Fruit fly (Drosophila melanogaster): ENCODE results near the gene CG44475.

Gene CG44475

DNA sequence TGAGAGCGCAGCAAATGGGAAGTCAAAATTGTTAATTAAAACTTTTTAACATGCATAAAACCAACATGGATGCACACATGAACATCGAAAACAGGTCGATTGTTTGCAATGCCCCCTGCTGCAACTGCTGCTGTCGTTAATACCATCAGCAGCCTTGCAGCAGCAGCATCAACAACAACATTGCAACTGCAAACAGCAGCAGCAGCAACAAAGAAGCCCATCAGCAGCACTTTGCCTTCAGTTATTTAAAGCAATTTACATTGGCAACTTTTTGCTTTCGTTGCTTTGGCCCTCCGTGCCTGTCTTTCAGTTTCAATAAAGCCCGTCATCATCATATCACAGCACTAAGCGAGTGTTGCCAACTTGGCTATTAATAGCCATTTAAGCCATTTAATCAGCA is 24.4 kb upstream of the CG44475 start:
- TF ChIP-seq CG8301 (tag; optimal IDR thresholded peaks at IDR 0.05) (no peak), EcR (GFP tag; optimal IDR thresholded peaks at IDR 0.05) (peak; percentile 17)

DNA sequence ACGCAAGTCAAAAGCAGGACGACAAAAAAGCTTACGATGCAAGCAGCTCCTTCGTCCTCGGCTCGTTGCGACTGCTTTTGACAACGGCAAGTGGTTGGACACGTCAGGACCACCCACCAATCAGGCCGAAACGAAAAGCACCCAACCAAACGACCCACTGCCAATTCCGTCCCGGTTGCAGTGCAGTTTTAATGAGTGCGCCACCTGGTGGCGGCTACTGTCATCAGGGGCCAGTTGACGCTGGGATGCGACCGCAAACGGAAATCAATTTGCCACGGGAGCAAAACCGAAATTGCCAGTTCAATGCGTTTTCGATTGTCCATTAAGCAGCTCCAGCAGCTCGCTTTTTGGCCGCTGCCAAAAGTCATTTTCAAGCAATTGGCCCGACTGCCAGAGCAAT is 20.7 kb upstream of the CG44475 start:
- no peak for TF ChIP-seq CG13204 (GFP tag; optimal IDR thresholded peaks at IDR 0.05)
- TF ChIP-seq D1 (tag; optimal IDR thresholded peaks at IDR 0.05): no peak
- TF ChIP-seq CG8301 (tag; optimal IDR thresholded peaks at IDR 0.05): no peak
- no peak for TF ChIP-seq CG34367 (tag; optimal IDR thresholded peaks at IDR 0.05)
- TF ChIP-seq gl (tag; optimal IDR thresholded peaks at IDR 0.05): no peak
- no peak for TF ChIP-seq CG14655 (GFP tag; optimal IDR thresholded peaks at IDR 0.05)
- no peak for TF ChIP-seq CG17806 (tag; optimal IDR thresholded peaks at IDR 0.05)
- TF ChIP-seq CG9948 (tag; optimal IDR thresholded peaks at IDR 0.05): no peak
- no peak for TF ChIP-seq fd96Ca (GFP tag; IDR thresholded peaks at IDR 0.05)
- TF ChIP-seq rn (GFP tag; IDR thresholded peaks at IDR 0.05): no peak
- no peak for TF ChIP-seq CG10348 (GFP tag; IDR thresholded peaks at IDR 0.05)
- no peak for TF ChIP-seq CG15710 (tag; optimal IDR thresholded peaks at IDR 0.05)
- TF ChIP-seq CG4496 (GFP tag; IDR thresholded peaks at IDR 0.05): no peak
- no peak for TF ChIP-seq Pif1B (GFP tag; optimal IDR thresholded peaks at IDR 0.05)
- TF ChIP-seq CG8159 (tag; optimal IDR thresholded peaks at IDR 0.05): no peak
- no peak for TF ChIP-seq Ets98B (GFP tag; IDR thresholded peaks at IDR 0.05)
- TF ChIP-seq EcR (GFP tag; optimal IDR thresholded peaks at IDR 0.05): no peak

DNA sequence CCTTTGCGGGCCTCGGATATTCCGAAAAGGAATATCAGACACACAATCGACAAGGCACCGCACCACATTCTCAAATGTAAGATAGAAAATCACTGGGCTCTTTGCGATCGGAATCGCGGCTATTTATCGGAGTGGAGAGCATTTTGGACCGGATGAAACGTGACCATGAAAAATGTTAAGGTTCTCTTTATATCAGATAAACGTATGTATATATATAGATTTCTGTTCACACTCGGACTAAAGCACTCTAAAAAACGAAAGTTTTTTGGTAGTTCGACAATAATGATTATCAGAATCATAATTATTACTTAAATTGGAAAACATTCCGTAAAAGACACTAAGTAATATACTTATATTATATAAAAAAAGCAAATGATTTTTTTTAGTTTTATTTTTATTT is 19.3 kb upstream of the CG44475 start, which contains the start of gene CG31821:
Gene CG31821, minus strand, starts transcription at position 101 of the 400 bp plus-strand sequence.
- TF ChIP-seq CG14655 (GFP tag; optimal IDR thresholded peaks at IDR 0.05) (no peak), Pif1A (GFP tag; optimal IDR thresholded peaks at IDR 0.05) (no peak), CG10348 (GFP tag; IDR thresholded peaks at IDR 0.05) (no peak), CG34367 (tag; optimal IDR thresholded peaks at IDR 0.05) (no peak), EcR (GFP tag; optimal IDR thresholded peaks at IDR 0.05) (no peak), D1 (tag; optimal IDR thresholded peaks at IDR 0.05) (no peak), CG32121 (GFP tag; IDR thresholded peaks at IDR 0.05) (no peak), CG9948 (tag; optimal IDR thresholded peaks at IDR 0.05) (no peak), Ets98B (GFP tag; IDR thresholded peaks at IDR 0.05) (no peak), Pif1B (GFP tag; optimal IDR thresholded peaks at IDR 0.05) (no peak), fd96Ca (GFP tag; IDR thresholded peaks at IDR 0.05) (no peak), gl (tag; optimal IDR thresholded peaks at IDR 0.05) (no peak), CG17806 (tag; optimal IDR thresholded peaks at IDR 0.05) (no peak), Snoo (tag; optimal IDR thresholded peaks at IDR 0.05) (no peak), CG4496 (GFP tag; IDR thresholded peaks at IDR 0.05) (no peak), CG15710 (tag; optimal IDR thresholded peaks at IDR 0.05) (no peak), rn (GFP tag; IDR thresholded peaks at IDR 0.05) (no peak), CG13204 (GFP tag; optimal IDR thresholded peaks at IDR 0.05) (no peak)

DNA sequence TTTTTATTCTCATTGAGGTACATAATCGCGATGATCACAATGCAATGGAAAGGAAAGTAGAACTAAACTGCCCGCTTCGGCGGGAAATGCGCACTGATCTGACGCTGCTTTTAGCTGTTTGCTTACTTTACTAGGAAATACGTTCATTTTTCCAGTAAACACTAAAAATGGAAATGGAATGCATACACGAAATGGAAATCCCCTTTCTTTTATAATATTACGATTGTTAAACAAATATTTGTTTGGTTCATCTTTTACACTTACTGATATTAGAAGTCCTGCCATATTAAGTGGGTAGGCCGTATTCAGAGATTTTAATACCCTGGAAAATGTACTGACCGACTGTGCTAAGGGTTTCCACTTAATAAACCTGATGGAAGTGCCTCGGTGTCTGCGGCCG is 17.4 kb upstream of the CG44475 start, which contains the start of gene CG31823:
Gene CG31823, minus strand, starts transcription at position 101 of the 400 bp plus-strand sequence.
- no peak for TF ChIP-seq CG32121 (GFP tag; IDR thresholded peaks at IDR 0.05)
- TF ChIP-seq D1 (tag; optimal IDR thresholded peaks at IDR 0.05): no peak
- no peak for TF ChIP-seq CG10348 (GFP tag; IDR thresholded peaks at IDR 0.05)
- TF ChIP-seq Pif1B (GFP tag; optimal IDR thresholded peaks at IDR 0.05): no peak
- TF ChIP-seq Ets98B (GFP tag; IDR thresholded peaks at IDR 0.05): no peak
- no peak for TF ChIP-seq CG14655 (GFP tag; optimal IDR thresholded peaks at IDR 0.05)
- TF ChIP-seq EcR (GFP tag; optimal IDR thresholded peaks at IDR 0.05): no peak
- no peak for TF ChIP-seq CG13204 (GFP tag; optimal IDR thresholded peaks at IDR 0.05)
- no peak for TF ChIP-seq CG8301 (tag; optimal IDR thresholded peaks at IDR 0.05)
- TF ChIP-seq fd96Ca (GFP tag; IDR thresholded peaks at IDR 0.05): no peak
- no peak for TF ChIP-seq CG4496 (GFP tag; IDR thresholded peaks at IDR 0.05)
- TF ChIP-seq CG12605 (GFP tag; IDR thresholded peaks at IDR 0.05): no peak
- no peak for TF ChIP-seq Pif1A (GFP tag; optimal IDR thresholded peaks at IDR 0.05)
- TF ChIP-seq Snoo (tag; optimal IDR thresholded peaks at IDR 0.05): no peak
- no peak for TF ChIP-seq CG17806 (tag; optimal IDR thresholded peaks at IDR 0.05)

DNA sequence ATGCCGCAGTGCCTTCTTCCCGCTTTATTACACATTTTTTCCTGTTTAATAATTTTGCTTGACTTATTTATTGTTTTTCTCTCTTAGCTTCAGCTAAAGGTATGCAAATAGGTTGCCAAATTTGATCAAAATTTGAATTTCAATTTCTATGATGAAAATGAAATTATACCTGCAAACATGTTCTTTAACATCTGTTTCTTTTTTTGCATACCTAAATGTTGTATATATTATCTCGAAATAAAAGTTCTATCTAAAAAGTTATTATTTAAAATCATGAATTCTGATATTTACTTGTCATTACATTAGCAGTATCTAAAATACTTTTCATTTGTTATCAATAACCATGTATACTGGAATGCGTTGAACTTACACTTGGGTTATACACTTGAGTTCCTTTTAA is 12.2 kb upstream of the CG44475 start, which contains the start of gene CG31735:
Gene CG31735, plus strand, starts transcription at position 301 of the 400 bp plus-strand sequence.
- TF ChIP-seq CG32121 (GFP tag; IDR thresholded peaks at IDR 0.05) (no peak), CG4496 (GFP tag; IDR thresholded peaks at IDR 0.05) (no peak), CG15710 (tag; optimal IDR thresholded peaks at IDR 0.05) (no peak), D1 (tag; optimal IDR thresholded peaks at IDR 0.05) (no peak), fd96Ca (GFP tag; IDR thresholded peaks at IDR 0.05) (no peak), CG10348 (GFP tag; IDR thresholded peaks at IDR 0.05) (no peak), Ets98B (GFP tag; IDR thresholded peaks at IDR 0.05) (no peak), CG13204 (GFP tag; optimal IDR thresholded peaks at IDR 0.05) (no peak), EcR (GFP tag; optimal IDR thresholded peaks at IDR 0.05) (no peak), CG17806 (tag; optimal IDR thresholded peaks at IDR 0.05) (no peak), CG12605 (GFP tag; IDR thresholded peaks at IDR 0.05) (no peak), CG8301 (tag; optimal IDR thresholded peaks at IDR 0.05) (no peak), CG14655 (GFP tag; optimal IDR thresholded peaks at IDR 0.05) (no peak), Pif1A (GFP tag; optimal IDR thresholded peaks at IDR 0.05) (no peak), Pif1B (GFP tag; optimal IDR thresholded peaks at IDR 0.05) (no peak)

DNA sequence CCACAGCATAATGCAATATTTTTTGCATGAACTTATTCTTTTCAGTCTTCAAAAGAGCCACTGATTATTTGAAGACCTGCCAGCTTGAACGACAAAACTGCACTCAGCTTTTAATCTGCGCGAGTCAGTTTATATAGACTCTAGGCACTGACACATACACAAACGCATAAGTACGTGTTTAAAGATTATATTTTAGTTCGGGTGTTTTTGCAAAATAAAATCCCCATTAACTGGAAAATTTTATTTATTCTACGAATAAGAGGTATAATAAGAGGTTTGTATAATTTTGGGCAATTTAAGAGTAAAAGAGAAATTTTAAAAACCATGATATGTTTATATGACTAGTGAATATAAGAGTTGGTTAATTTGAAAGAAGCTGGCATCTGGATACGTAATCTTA is 10.7 kb upstream of the CG44475 start, which contains the start of gene Tep1:
Gene Tep1, minus strand, starts transcription at position 101 of the 400 bp plus-strand sequence.
- TF ChIP-seq CG17806 (tag; optimal IDR thresholded peaks at IDR 0.05) (no peak), rn (GFP tag; IDR thresholded peaks at IDR 0.05) (no peak), Ets98B (GFP tag; IDR thresholded peaks at IDR 0.05) (no peak)

DNA sequence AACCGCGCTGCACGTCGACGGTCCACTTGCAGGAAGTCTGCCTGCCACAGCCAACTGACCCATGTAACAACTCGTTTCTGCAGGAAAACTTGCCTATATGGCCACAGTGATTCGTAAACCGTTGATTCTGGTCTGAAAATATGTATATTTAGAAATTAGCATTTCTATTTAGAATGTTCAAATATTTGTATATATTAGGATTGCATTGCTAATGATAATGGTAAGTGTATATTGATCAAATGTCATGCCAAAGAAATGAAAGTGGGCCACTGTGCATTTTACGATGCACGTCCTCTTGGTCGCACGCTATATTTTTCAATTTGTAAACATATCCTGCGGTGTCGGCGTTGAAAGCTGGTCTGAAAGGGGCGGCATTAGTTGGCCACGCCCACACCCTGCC is 3.2 kb upstream of the CG44475 start:
- TF ChIP-seq CG8301 (tag; optimal IDR thresholded peaks at IDR 0.05): no peak
- TF ChIP-seq CG12605 (GFP tag; IDR thresholded peaks at IDR 0.05): no peak
- TF ChIP-seq CG32121 (GFP tag; IDR thresholded peaks at IDR 0.05): no peak
- TF ChIP-seq CG34367 (tag; optimal IDR thresholded peaks at IDR 0.05): peak; percentile 48
- TF ChIP-seq rn (GFP tag; IDR thresholded peaks at IDR 0.05): no peak
- TF ChIP-seq fd96Ca (GFP tag; IDR thresholded peaks at IDR 0.05): no peak
- TF ChIP-seq Pif1A (GFP tag; optimal IDR thresholded peaks at IDR 0.05): no peak
- no peak; the same call in 2 of the 3 replicates for TF ChIP-seq CG4496 (GFP tag; IDR thresholded peaks at IDR 0.05)
- TF ChIP-seq Pif1B (GFP tag; optimal IDR thresholded peaks at IDR 0.05): peak; percentile 16
- TF ChIP-seq CG9948 (tag; optimal IDR thresholded peaks at IDR 0.05): no peak
- no peak; the same call in 1 of the 2 replicates for TF ChIP-seq Ets98B (GFP tag; IDR thresholded peaks at IDR 0.05)
- no peak for TF ChIP-seq D1 (tag; optimal IDR thresholded peaks at IDR 0.05)
- TF ChIP-seq EcR (GFP tag; optimal IDR thresholded peaks at IDR 0.05): no peak
- no peak for TF ChIP-seq CG13204 (GFP tag; optimal IDR thresholded peaks at IDR 0.05)
- no peak for TF ChIP-seq gl (tag; optimal IDR thresholded peaks at IDR 0.05)
- TF ChIP-seq CG17806 (tag; optimal IDR thresholded peaks at IDR 0.05): no peak
- peak; percentile 59 for TF ChIP-seq CG8159 (tag; optimal IDR thresholded peaks at IDR 0.05)
- peak; percentile 38 for TF ChIP-seq CG14655 (GFP tag; optimal IDR thresholded peaks at IDR 0.05)
- no peak for TF ChIP-seq Snoo (tag; optimal IDR thresholded peaks at IDR 0.05)
- no peak for TF ChIP-seq CG10348 (GFP tag; IDR thresholded peaks at IDR 0.05)
- TF ChIP-seq CG15710 (tag; optimal IDR thresholded peaks at IDR 0.05): no peak

Data from whole organism, pupa.